Fruit fly (Drosophila melanogaster) S2 (cell line): ENCODE results near the gene Ada1-1.
"Not testable (repeated sequence)": the region's sequence is repeated elsewhere in the genome, so short reads cannot be mapped to it uniquely, and the experiment has no call there.

Experiments used
- CG8478 ChIP-seq: fragments of >200 bp; optimal IDR thresholded peaks from 2 replicates; lab custom pipeline; 2018
- CTCF ChIP-seq, 2 experiments: fragments of >200 bp; optimal IDR thresholded peaks; 2 replicates each; lab custom pipeline; 2018

DNA sequence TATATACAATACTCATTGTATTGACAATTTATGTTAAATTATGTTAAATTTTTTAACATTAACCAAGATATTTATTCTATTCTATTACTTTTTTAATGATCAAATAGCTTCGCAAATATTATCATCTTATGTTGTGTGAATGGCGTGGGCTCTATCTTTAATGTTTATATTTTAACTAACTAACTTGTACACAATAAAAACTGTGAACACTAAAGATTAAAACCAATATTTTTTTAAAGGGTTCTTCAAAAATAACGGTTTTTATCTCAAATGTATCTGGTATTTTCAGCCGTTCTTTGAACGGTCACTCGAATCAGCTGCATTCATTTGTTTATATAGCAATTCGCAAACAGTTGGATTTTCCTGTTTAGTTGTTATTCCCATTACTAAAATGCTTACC, 4.0 kb upstream of the Ada1-1 start, which contains the start of gene Ada1-2:
- not testable (repeated sequence) for TF ChIP-seq CG8478 (lab: Kevin White, UChicago); CTCF (optimal IDR thresholded peaks at IDR 0.05; lab: Kevin White, UChicago)
